Worm (Caenorhabditis elegans) whole organism, L4 larva: ENCODE measurements around the gene nhr-31.

ENCODE experiments used
- D1046.2 ChIP-seq: fragments of 200-800 bp; sonication (Bioruptor generic); IDR thresholded peaks from 2 replicates; pipeline ENCODE4 v1.3.6; 2022; ENCODE audit warnings: missing genetic modification characterization, missing compliant biosample characterization
- F10B5.3 ChIP-seq: sonication (generic microtip); optimal IDR thresholded peaks from 2 replicates; lab custom pipeline; 2016; ENCODE audit warnings: mild to moderate bottlenecking, missing genetic modification characterization, missing compliant biosample characterization
- F37D6.2 ChIP-seq: sonication (generic microtip); optimal IDR thresholded peaks from 2 replicates; lab custom pipeline; 2016; ENCODE audit warnings: mild to moderate bottlenecking, missing genetic modification characterization, missing compliant biosample characterization
- F44E2.7 ChIP-seq: fragments of 200-800 bp; sonication (Bioruptor generic); IDR thresholded peaks from 2 replicates; pipeline ENCODE4 v2.1.2; 2022; ENCODE audit warnings: missing genetic modification characterization, missing compliant biosample characterization
- T26A8.4 ChIP-seq: fragments of 200-800 bp; sonication (Bioruptor generic); IDR thresholded peaks from 2 replicates; pipeline ENCODE4 v1.3.6; 2022; ENCODE audit warnings: missing genetic modification characterization, missing compliant biosample characterization
- Y48G9A.11 ChIP-seq: fragments of 200-800 bp; sonication (Bioruptor generic); IDR thresholded peaks from 2 replicates; pipeline ENCODE4 v1.3.6; 2022; ENCODE audit warnings: missing genetic modification reagents, missing genetic modification characterization, missing compliant biosample characterization
- Y5F2A.4 ChIP-seq: fragments of 200-800 bp; sonication (Bioruptor generic); optimal IDR thresholded peaks from 2 replicates; lab custom pipeline; 2018; ENCODE audit warnings: mild to moderate bottlenecking, missing genetic modification characterization, missing compliant biosample characterization
- Y75B8A.6 ChIP-seq: fragments of 200-800 bp; sonication (Bioruptor generic); IDR thresholded peaks from 2 replicates; pipeline ENCODE4 v1.3.6; 2022; ENCODE audit warnings: missing genetic modification reagents, missing genetic modification characterization, missing compliant biosample characterization
- aha-1 ChIP-seq: fragments of 150-350 bp; peaks from one replicate; lab custom pipeline; 2014; ENCODE audit warnings: missing biosample characterization, missing genetic modification characterization
- attf-4 ChIP-seq: sonication (generic microtip); optimal IDR thresholded peaks from 3 replicates; lab custom pipeline; 2017; ENCODE audit warnings: missing biosample characterization, missing genetic modification characterization
- ceh-20 ChIP-seq: fragments of 200-800 bp; sonication (Bioruptor generic); IDR thresholded peaks from 2 replicates; pipeline ENCODE4 v1.3.6; 2022; ENCODE audit warnings: missing genetic modification reagents, missing genetic modification characterization, missing compliant biosample characterization
- ceh-32 ChIP-seq: sonication (generic microtip); optimal IDR thresholded peaks from 2 replicates; lab custom pipeline; 2016; ENCODE audit warnings: mild to moderate bottlenecking, missing genetic modification characterization, missing compliant biosample characterization; ENCODE audit not compliant: poor library complexity
- ceh-44 ChIP-seq: fragments of 200-800 bp; sonication (Bioruptor generic); IDR thresholded peaks from 2 replicates; pipeline ENCODE4 v1.3.6; 2022; ENCODE audit warnings: missing genetic modification reagents, missing genetic modification characterization, missing compliant biosample characterization
- cey-2 ChIP-seq: sonication (generic microtip); optimal IDR thresholded peaks from 3 replicates; lab custom pipeline; 2017; ENCODE audit warnings: missing genetic modification characterization, mild to moderate bottlenecking, missing compliant biosample characterization, antibody characterized with exemption, borderline replicate concordance; ENCODE audit not compliant: insufficient read depth
- daf-19 ChIP-seq: fragments of 200-800 bp; sonication (Bioruptor generic); conservative IDR thresholded peaks from 2 replicates; pipeline ENCODE4 v1.3.6; 2022; ENCODE audit warnings: missing genetic modification characterization, missing compliant biosample characterization
- dmd-6 ChIP-seq: fragments of 200-800 bp; sonication (Bioruptor generic); IDR thresholded peaks from 2 replicates; pipeline ENCODE4 v1.3.6; 2022; ENCODE audit warnings: missing genetic modification reagents, missing genetic modification characterization, missing compliant biosample characterization
- dve-1 ChIP-seq: sonication (generic microtip); optimal IDR thresholded peaks from 2 replicates; lab custom pipeline; 2017; ENCODE audit warnings: antibody characterized with exemption, mild to moderate bottlenecking, missing genetic modification characterization, missing compliant biosample characterization; ENCODE audit not compliant: insufficient read depth
- gei-8 ChIP-seq: fragments of 200-800 bp; sonication (Bioruptor generic); optimal IDR thresholded peaks from 2 replicates; lab custom pipeline; 2018; ENCODE audit warnings: mild to moderate bottlenecking, missing genetic modification characterization, missing compliant biosample characterization
- hlh-11 ChIP-seq: fragments of 200-800 bp; sonication (Bioruptor generic); optimal IDR thresholded peaks from 2 replicates; lab custom pipeline; 2018; ENCODE audit warnings: mild to moderate bottlenecking, missing genetic modification characterization, missing compliant biosample characterization
- hlh-30 ChIP-seq: sonication (generic microtip); optimal IDR thresholded peaks from 2 replicates; lab custom pipeline; 2017; ENCODE audit warnings: antibody characterized with exemption, mild to moderate bottlenecking, missing genetic modification characterization, missing compliant biosample characterization; ENCODE audit not compliant: insufficient read depth
- hmg-1.1 ChIP-seq: fragments of 200-800 bp; sonication (Bioruptor generic); IDR thresholded peaks from 2 replicates; pipeline ENCODE4 v1.3.6; 2022; ENCODE audit warnings: missing genetic modification reagents, missing genetic modification characterization, missing compliant biosample characterization
- lin-39 ChIP-seq: fragments of 150-350 bp; optimal IDR thresholded peaks from 2 replicates; lab custom pipeline; 2014; ENCODE audit warnings: missing biosample characterization, missing genetic modification reagents, missing genetic modification characterization
- lir-3 ChIP-seq: sonication (generic microtip); optimal IDR thresholded peaks from 2 replicates; lab custom pipeline; 2016; ENCODE audit warnings: mild to moderate bottlenecking, missing genetic modification characterization, missing compliant biosample characterization
- madf-9 ChIP-seq: fragments of 200-800 bp; sonication (Bioruptor generic); conservative IDR thresholded peaks from 2 replicates; pipeline ENCODE4 v1.3.6; 2022; ENCODE audit warnings: missing genetic modification reagents, missing genetic modification characterization, missing compliant biosample characterization
- mdl-1 ChIP-seq, 2 experiments: fragments of 150-350 bp in 1 of 2; sonication (generic microtip) in 1 of 2; optimal IDR thresholded peaks; 2 replicates each; lab custom pipeline; 2014 to 2017; ENCODE audit warnings: missing biosample characterization in 2 of 2, missing genetic modification characterization in 2 of 2
- mxl-3 ChIP-seq: fragments of 200-800 bp; sonication (Bioruptor generic); optimal IDR thresholded peaks from 2 replicates; lab custom pipeline; 2018; ENCODE audit warnings: mild to moderate bottlenecking, missing genetic modification characterization, missing compliant biosample characterization
- nhr-11 ChIP-seq: fragments of 150-350 bp; optimal IDR thresholded peaks from 2 replicates; lab custom pipeline; 2014; ENCODE audit warnings: missing biosample characterization, missing genetic modification characterization
- nhr-237 ChIP-seq: sonication (generic microtip); optimal IDR thresholded peaks from 2 replicates; lab custom pipeline; 2017; ENCODE audit warnings: missing biosample characterization, missing genetic modification characterization
- nhr-28 ChIP-seq: fragments of 150-350 bp; optimal IDR thresholded peaks from 2 replicates; lab custom pipeline; 2014; ENCODE audit warnings: missing biosample characterization, missing genetic modification characterization
- nhr-41 ChIP-seq: fragments of 200-800 bp; sonication (Bioruptor generic); IDR thresholded peaks from 2 replicates; pipeline ENCODE4 v1.3.6; 2022; ENCODE audit warnings: missing genetic modification reagents, missing genetic modification characterization, missing compliant biosample characterization
- nhr-6 ChIP-seq: fragments of 150-350 bp; optimal IDR thresholded peaks from 2 replicates; lab custom pipeline; 2014; ENCODE audit warnings: missing biosample characterization, missing genetic modification characterization
- pqm-1 ChIP-seq: sonication (generic microtip); optimal IDR thresholded peaks from 2 replicates; lab custom pipeline; 2017; ENCODE audit warnings: missing biosample characterization, missing genetic modification characterization
- set-16 ChIP-seq: fragments of 200-800 bp; sonication (Bioruptor generic); IDR thresholded peaks from 2 replicates; pipeline ENCODE4 v1.3.6; 2022; ENCODE audit warnings: missing genetic modification reagents, missing genetic modification characterization, missing compliant biosample characterization
- snpc-4 ChIP-seq: fragments of 150-350 bp; optimal IDR thresholded peaks from 2 replicates; lab custom pipeline; 2014; ENCODE audit warnings: missing biosample characterization, missing genetic modification characterization
- spr-3 ChIP-seq: fragments of 200-800 bp; sonication (Bioruptor generic); optimal IDR thresholded peaks from 2 replicates; lab custom pipeline; 2018; ENCODE audit warnings: mild to moderate bottlenecking, missing genetic modification characterization, missing compliant biosample characterization
- tra-1 ChIP-seq: fragments of 200-800 bp; sonication (Bioruptor generic); IDR thresholded peaks from 2 replicates; pipeline ENCODE4 v1.3.6; 2022; ENCODE audit warnings: missing genetic modification reagents, missing genetic modification characterization, missing compliant biosample characterization
- vab-7 ChIP-seq: fragments of 200-800 bp; sonication (Bioruptor generic); IDR thresholded peaks from 2 replicates; pipeline ENCODE4 v1.3.6; 2022; ENCODE audit warnings: missing genetic modification reagents, missing genetic modification characterization, missing compliant biosample characterization
- zag-1 ChIP-seq: fragments of 150-350 bp; optimal IDR thresholded peaks from 2 replicates; lab custom pipeline; 2014; ENCODE audit warnings: missing biosample characterization, missing genetic modification characterization
- zip-11 ChIP-seq: fragments of 200-800 bp; sonication (Bioruptor generic); IDR thresholded peaks from 2 replicates; pipeline ENCODE4 v1.3.6; 2022; ENCODE audit warnings: missing genetic modification characterization, missing compliant biosample characterization
- zip-2 ChIP-seq: fragments of 150-350 bp; optimal IDR thresholded peaks from 2 replicates; lab custom pipeline; 2014; ENCODE audit warnings: missing biosample characterization, missing genetic modification characterization

The nhr-31 gene

DNA sequence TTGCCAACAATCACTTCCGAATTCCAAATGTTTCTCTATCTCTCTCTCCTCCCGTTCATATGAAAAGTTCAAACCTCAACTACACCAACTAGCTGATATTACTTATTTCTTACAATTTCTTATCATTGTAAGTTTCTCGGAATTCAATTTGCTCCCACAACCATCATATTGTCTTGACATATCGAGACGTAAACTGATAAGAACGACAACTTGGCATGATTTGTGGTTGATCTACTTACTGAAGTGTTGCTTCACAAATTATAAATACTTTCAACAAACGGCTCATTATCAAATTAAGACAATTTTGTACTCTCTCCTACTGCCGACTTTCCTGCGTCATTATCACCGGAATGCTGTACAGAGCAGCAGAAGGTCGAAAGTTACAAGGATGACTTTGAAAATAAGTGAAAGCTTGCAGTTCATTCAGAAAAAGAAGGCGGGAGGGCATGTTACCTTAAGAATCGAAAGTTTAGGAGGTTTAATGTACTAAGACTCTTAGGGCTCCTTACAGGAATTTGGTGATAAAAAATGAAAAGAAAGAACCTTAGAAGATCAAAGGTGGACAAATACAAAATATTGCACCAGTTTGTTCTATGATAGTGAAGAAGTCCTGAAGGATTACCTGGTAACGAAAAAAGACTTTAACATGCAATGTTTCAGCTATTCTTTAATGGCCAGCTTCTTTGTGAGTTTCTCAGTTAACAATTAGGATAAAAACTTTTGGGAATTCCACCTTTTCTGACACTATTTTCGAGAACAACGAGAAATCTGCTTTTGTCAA lies 3.0 kb upstream of the nhr-31 start (continued):
- TF ChIP-seq cey-2 (tag; lab: Kevin White, UChicago): peak; percentile 29
- peak; percentile 88 for TF ChIP-seq hlh-11 (tag; lab: Kevin White, UChicago)
- no peak for TF ChIP-seq lin-39 (tag; lab: Kevin White, UChicago)
- no peak for TF ChIP-seq snpc-4 (tag; lab: Kevin White, UChicago)
- TF ChIP-seq attf-4: no peak
- TF ChIP-seq T26A8.4: no peak
- peak; percentile 97 for TF ChIP-seq dmd-6 (GFP tag; lab: Robert Waterston, UW)
- no peak for TF ChIP-seq hmg-1.1 (GFP tag; lab: Robert Waterston, UW)
- TF ChIP-seq zip-2 (tag; lab: Kevin White, UChicago): no peak
- TF ChIP-seq nhr-41 (GFP tag; lab: Robert Waterston, UW): 0 out of 2 replicates have a peak, but pooled peaks have one; percentile 17

DNA sequence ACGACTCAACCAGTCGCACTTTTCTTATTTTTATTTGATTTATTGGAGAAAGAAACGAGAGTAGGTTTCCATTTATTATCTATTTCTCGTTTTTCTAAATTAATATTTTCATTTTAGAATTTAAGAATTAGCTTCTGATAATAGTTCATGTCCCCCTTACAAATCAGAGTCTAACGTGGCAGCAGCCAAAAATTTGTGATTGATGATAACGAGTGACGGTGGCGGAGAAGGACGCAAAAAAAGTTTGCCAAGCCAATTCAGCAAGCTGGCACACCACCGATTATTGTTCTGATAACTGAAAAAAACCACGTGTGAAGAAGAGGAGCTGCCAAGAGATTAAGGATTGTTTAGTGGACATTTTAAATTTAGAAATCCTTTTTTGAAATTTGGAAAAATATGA lies 786 bp upstream of the nhr-31 start:
- no peak for TF ChIP-seq Y48G9A.11 (GFP tag; lab: Robert Waterston, UW)
- no peak for TF ChIP-seq spr-3 (GFP tag; lab: Kevin White, UChicago)
- TF ChIP-seq pqm-1 (tag; lab: Kevin White, UChicago): peak; percentile 97
- TF ChIP-seq daf-19: no peak
- peak; percentile 48 for TF ChIP-seq aha-1 (tag; lab: Kevin White, UChicago)
- no peak for TF ChIP-seq F44E2.7
- no peak for TF ChIP-seq zag-1
- TF ChIP-seq nhr-6 (tag; lab: Kevin White, UChicago): no peak
- no peak for TF ChIP-seq ceh-32 (tag; lab: Kevin White, UChicago)
- TF ChIP-seq mxl-3 (GFP tag; lab: Kevin White, UChicago): peak; percentile 55
- no peak for TF ChIP-seq ceh-20
- no peak for TF ChIP-seq nhr-11 (tag; lab: Kevin White, UChicago)
- TF ChIP-seq zip-11: no peak
- TF ChIP-seq ceh-44 (GFP tag; lab: Robert Waterston, UW): no peak
- TF ChIP-seq gei-8: no peak
- no peak for TF ChIP-seq lin-39 (tag; lab: Kevin White, UChicago)
- no peak for TF ChIP-seq madf-9 (GFP tag; lab: Robert Waterston, UW)
- peak in 1 of 2 experiments; percentile 26 for TF ChIP-seq mdl-1 (tag; optimal IDR thresholded peaks at IDR 0.05; lab: Kevin White, UChicago)
- no peak for TF ChIP-seq Y75B8A.6 (GFP tag; lab: Robert Waterston, UW)
- no peak for TF ChIP-seq tra-1
- no peak for TF ChIP-seq hlh-30 (tag; lab: Kevin White, UChicago)
- TF ChIP-seq dve-1 (tag; lab: Kevin White, UChicago): peak; percentile 61
- no peak for TF ChIP-seq nhr-237 (tag; lab: Kevin White, UChicago)
- TF ChIP-seq nhr-28: peak; percentile 13
- no peak for TF ChIP-seq lir-3 (tag; lab: Kevin White, UChicago)
- TF ChIP-seq vab-7 (GFP tag; lab: Robert Waterston, UW): no peak
- TF ChIP-seq snpc-4 (tag; lab: Kevin White, UChicago): no peak
- no peak for TF ChIP-seq Y5F2A.4
- TF ChIP-seq F37D6.2: no peak
- TF ChIP-seq D1046.2 (GFP tag; lab: Robert Waterston, UW): no peak
- TF ChIP-seq set-16 (GFP tag; lab: Robert Waterston, UW): no peak
- no peak for TF ChIP-seq F10B5.3 (tag; lab: Kevin White, UChicago)
- peak; percentile 81 for TF ChIP-seq dmd-6 (GFP tag; lab: Robert Waterston, UW)
- TF ChIP-seq hlh-11 (tag; lab: Kevin White, UChicago): peak; percentile 62
